Fruit fly (Drosophila melanogaster) whole organism, embryonic: ENCODE results near the gene CG31680.

Experiments
- CG10274 ChIP-seq: fragments of 200-800 bp; sonication (Bioruptor generic); optimal IDR thresholded peaks from 3 replicates; lab custom pipeline; 2017; ENCODE audit warnings: missing biosample characterization, mild to moderate bottlenecking, missing genetic modification characterization
- CG10431 ChIP-seq: fragments of 200-800 bp; sonication (Bioruptor generic); optimal IDR thresholded peaks from 3 replicates; lab custom pipeline; 2018; ENCODE audit warnings: missing biosample characterization, mild to moderate bottlenecking, missing genetic modification characterization
- CG10543 ChIP-seq: fragments of 200-800 bp; sonication (Bioruptor generic); optimal IDR thresholded peaks from 3 replicates; lab custom pipeline; 2017; ENCODE audit warnings: missing biosample characterization, mild to moderate bottlenecking, missing genetic modification characterization, moderate library complexity
- CG10565 ChIP-seq: fragments of 200-800 bp; sonication (Bioruptor generic); optimal IDR thresholded peaks from 3 replicates; lab custom pipeline; 2016; ENCODE audit warnings: missing biosample characterization, mild to moderate bottlenecking, missing genetic modification characterization
- CG13296 ChIP-seq: fragments of 200-800 bp; sonication (Bioruptor generic); optimal IDR thresholded peaks from 3 replicates; lab custom pipeline; 2018; ENCODE audit warnings: missing biosample characterization, mild to moderate bottlenecking, missing genetic modification characterization
- CG15479 ChIP-seq: fragments of 200-800 bp; sonication (Bioruptor generic); optimal IDR thresholded peaks from 3 replicates; lab custom pipeline; 2019; ENCODE audit warnings: missing biosample characterization, mild to moderate bottlenecking, missing genetic modification characterization, moderate library complexity
- CG15514 ChIP-seq: fragments of 200-800 bp; sonication (Bioruptor generic); optimal IDR thresholded peaks from 3 replicates; lab custom pipeline; 2017; ENCODE audit warnings: missing biosample characterization, missing genetic modification characterization, mild to moderate bottlenecking, moderate library complexity, missing genetic modification reagents
- CG1603 ChIP-seq: fragments of 200-800 bp; sonication (Bioruptor generic); optimal IDR thresholded peaks from 2 replicates; lab custom pipeline; 2019; ENCODE audit warnings: missing biosample characterization, mild to moderate bottlenecking, missing genetic modification characterization, moderate library complexity
- CG17361 ChIP-seq: fragments of 200-800 bp; sonication (Bioruptor generic); IDR thresholded peaks from 3 replicates; pipeline ENCODE4 v1.3.6; 2022; ENCODE audit warnings: missing biosample characterization, missing genetic modification characterization
- CG2875 ChIP-seq: fragments of 200-800 bp; sonication (Bioruptor generic); optimal IDR thresholded peaks from 2 replicates; lab custom pipeline; 2017; ENCODE audit warnings: missing biosample characterization, mild to moderate bottlenecking, missing genetic modification characterization, missing genetic modification reagents
- CG3407 ChIP-seq: fragments of 200-800 bp; sonication (Bioruptor generic); optimal IDR thresholded peaks from 2 replicates; lab custom pipeline; 2018; ENCODE audit warnings: missing biosample characterization, mild to moderate bottlenecking, missing genetic modification characterization
- CG3847 ChIP-seq: fragments of 200-800 bp; sonication (Bioruptor generic); IDR thresholded peaks from 2 replicates; pipeline ENCODE4 v1.3.6; 2022; ENCODE audit warnings: missing biosample characterization, missing genetic modification characterization
- CG3995 ChIP-seq: fragments of 200-800 bp; sonication (Bioruptor generic); optimal IDR thresholded peaks from 3 replicates; lab custom pipeline; 2016; ENCODE audit warnings: missing biosample characterization, missing genetic modification characterization
- CG4820 ChIP-seq: fragments of 200-800 bp; sonication (Bioruptor generic); optimal IDR thresholded peaks from 3 replicates; lab custom pipeline; 2016; ENCODE audit warnings: missing biosample characterization, missing genetic modification characterization
- CG6689 ChIP-seq: fragments of 200-800 bp; sonication (Bioruptor generic); IDR thresholded peaks from 2 replicates; pipeline ENCODE4 v1.3.6; 2022; ENCODE audit warnings: missing biosample characterization, missing genetic modification characterization
- CG7745 ChIP-seq: fragments of 200-800 bp; sonication (Bioruptor generic); optimal IDR thresholded peaks from 2 replicates; lab custom pipeline; 2018; ENCODE audit warnings: missing biosample characterization, mild to moderate bottlenecking, missing genetic modification characterization, moderate library complexity
- CG7839 ChIP-seq: fragments of 200-800 bp; sonication (Bioruptor generic); optimal IDR thresholded peaks from 3 replicates; lab custom pipeline; 2018; ENCODE audit warnings: missing biosample characterization, mild to moderate bottlenecking, missing genetic modification characterization, moderate library complexity
- CG8478 ChIP-seq: fragments of >200 bp; optimal IDR thresholded peaks from 2 replicates; lab custom pipeline; 2018
- CG8944 ChIP-seq: fragments of 200-800 bp; sonication (Bioruptor generic); optimal IDR thresholded peaks from 3 replicates; lab custom pipeline; 2016; ENCODE audit warnings: missing biosample characterization, missing genetic modification characterization
- Dll ChIP-seq: fragments of 200-800 bp; sonication (Bioruptor generic); IDR thresholded peaks from 4 replicates; pipeline ENCODE4 v1.3.6; 2022; ENCODE audit warnings: missing biosample characterization, missing genetic modification characterization; ENCODE audit not compliant: partially characterized antibody
- Dp ChIP-seq: fragments of 200-800 bp; sonication (Bioruptor generic); optimal IDR thresholded peaks from 2 replicates; lab custom pipeline; 2018; ENCODE audit warnings: missing biosample characterization, mild to moderate bottlenecking, missing genetic modification characterization, moderate library complexity
- E2f1 ChIP-seq: fragments of 200-800 bp; sonication (Bioruptor generic); IDR thresholded peaks from 2 replicates; pipeline ENCODE4 v1.3.6; 2022; ENCODE audit warnings: missing biosample characterization, missing genetic modification characterization
- Ets65A ChIP-seq: fragments of 200-800 bp; sonication (Bioruptor generic); peaks from one replicate; lab custom pipeline; 2016; ENCODE audit warnings: missing biosample characterization, missing genetic modification characterization
- Hey ChIP-seq: fragments of 200-800 bp; sonication (Bioruptor generic); optimal IDR thresholded peaks from 3 replicates; lab custom pipeline; 2018; ENCODE audit warnings: missing biosample characterization, mild to moderate bottlenecking, missing genetic modification characterization
- Hsf ChIP-seq: fragments of 200-800 bp; sonication (Bioruptor generic); optimal IDR thresholded peaks from 3 replicates; lab custom pipeline; 2016; ENCODE audit warnings: missing biosample characterization, missing genetic modification characterization
- Meics ChIP-seq: fragments of 200-800 bp; sonication (Bioruptor generic); optimal IDR thresholded peaks from 2 replicates; lab custom pipeline; 2017; ENCODE audit warnings: missing biosample characterization, mild to moderate bottlenecking, missing genetic modification characterization
- Mrtf ChIP-seq: fragments of 200-800 bp; sonication (Bioruptor generic); IDR thresholded peaks from 3 replicates; pipeline ENCODE4 v1.3.6; 2022; ENCODE audit warnings: missing biosample characterization, missing genetic modification characterization
- Nf-YA ChIP-seq: fragments of 200-800 bp; sonication (Bioruptor generic); IDR thresholded peaks from 2 replicates; pipeline ENCODE4 v1.3.6; 2022; ENCODE audit warnings: missing biosample characterization, missing genetic modification characterization
- Nf-YB ChIP-seq: fragments of 200-800 bp; sonication (Bioruptor generic); optimal IDR thresholded peaks from 3 replicates; lab custom pipeline; 2019; ENCODE audit warnings: missing biosample characterization, mild to moderate bottlenecking, missing genetic modification characterization, moderate library complexity
- Side ChIP-seq: fragments of 200-800 bp; sonication (Bioruptor generic); optimal IDR thresholded peaks from 2 replicates; lab custom pipeline; 2016; ENCODE audit warnings: missing biosample characterization, missing genetic modification characterization
- Sox102F ChIP-seq: fragments of 200-800 bp; sonication (Bioruptor generic); optimal IDR thresholded peaks from 2 replicates; lab custom pipeline; 2018; ENCODE audit warnings: missing biosample characterization, mild to moderate bottlenecking, missing genetic modification characterization, moderate library complexity
- Ssrp ChIP-seq: fragments of 200-800 bp; sonication (Bioruptor generic); optimal IDR thresholded peaks from 2 replicates; lab custom pipeline; 2018; ENCODE audit warnings: missing biosample characterization, mild to moderate bottlenecking, missing genetic modification characterization, moderate library complexity
- Tbp ChIP-seq: fragments of >200 bp; optimal IDR thresholded peaks from 2 replicates; lab custom pipeline; 2018; ENCODE audit warnings: missing biosample characterization, missing genetic modification characterization
- Usf ChIP-seq: fragments of 200-800 bp; sonication (Bioruptor generic); optimal IDR thresholded peaks from 2 replicates; lab custom pipeline; 2017; ENCODE audit warnings: missing genotype, missing biosample characterization, missing genetic modification characterization
- btn ChIP-seq: fragments of 200-800 bp; sonication (Bioruptor generic); optimal IDR thresholded peaks from 2 replicates; lab custom pipeline; 2016; ENCODE audit warnings: missing biosample characterization, missing genetic modification characterization
- dan ChIP-seq: fragments of 200-800 bp; sonication (Bioruptor generic); IDR thresholded peaks from 2 replicates; pipeline ENCODE4 v1.3.6; 2022; ENCODE audit warnings: missing biosample characterization, missing genetic modification characterization
- danr ChIP-seq: fragments of 200-800 bp; sonication (Bioruptor generic); IDR thresholded peaks from 2 replicates; pipeline ENCODE4 v1.3.6; 2022; ENCODE audit warnings: missing biosample characterization, missing genetic modification characterization
- dmrt99B ChIP-seq: fragments of 200-800 bp; sonication (Bioruptor generic); optimal IDR thresholded peaks from 2 replicates; lab custom pipeline; 2018; ENCODE audit warnings: missing biosample characterization, mild to moderate bottlenecking, missing genetic modification characterization, moderate library complexity
- dysf ChIP-seq: fragments of 200-800 bp; sonication (Bioruptor generic); IDR thresholded peaks from 3 replicates; pipeline ENCODE4 v1.3.6; 2022; ENCODE audit warnings: missing biosample characterization, missing genetic modification characterization
- fd96Cb ChIP-seq: fragments of 200-800 bp; sonication (Bioruptor generic); optimal IDR thresholded peaks from 2 replicates; lab custom pipeline; 2018; ENCODE audit warnings: missing biosample characterization, mild to moderate bottlenecking, missing genetic modification characterization, moderate library complexity
- fru ChIP-seq: fragments of >200 bp; optimal IDR thresholded peaks from 2 replicates; lab custom pipeline; 2017
- grau ChIP-seq: fragments of 200-800 bp; optimal IDR thresholded peaks from 3 replicates; lab custom pipeline; 2019; ENCODE audit warnings: missing biosample characterization, mild to moderate bottlenecking, missing genetic modification characterization, moderate library complexity
- gro ChIP-seq: fragments of 200-800 bp; sonication (Bioruptor generic); optimal IDR thresholded peaks from 2 replicates; lab custom pipeline; 2016; ENCODE audit warnings: missing biosample characterization, missing genetic modification characterization
- lbe ChIP-seq: fragments of 200-800 bp; sonication (Bioruptor generic); optimal IDR thresholded peaks from 2 replicates; lab custom pipeline; 2016; ENCODE audit warnings: missing biosample characterization, mild to moderate bottlenecking, missing genetic modification characterization
- maf-S ChIP-seq: fragments of 200-800 bp; sonication (Bioruptor generic); optimal IDR thresholded peaks from 2 replicates; lab custom pipeline; 2016; ENCODE audit warnings: missing biosample characterization, missing genetic modification characterization
- odd ChIP-seq: fragments of 200-800 bp; sonication (Bioruptor generic); optimal IDR thresholded peaks from 2 replicates; lab custom pipeline; 2017; ENCODE audit warnings: missing biosample characterization, mild to moderate bottlenecking, missing genetic modification characterization
- p53 ChIP-seq: fragments of 200-800 bp; sonication (Bioruptor generic); optimal IDR thresholded peaks from 2 replicates; lab custom pipeline; 2016; ENCODE audit warnings: missing biosample characterization, missing genetic modification characterization
- run ChIP-seq: fragments of 200-800 bp; sonication (Bioruptor generic); optimal IDR thresholded peaks from 3 replicates; lab custom pipeline; 2018; ENCODE audit warnings: missing biosample characterization, mild to moderate bottlenecking, missing genetic modification characterization
- sna ChIP-seq: fragments of 200-800 bp; sonication (Bioruptor generic); IDR thresholded peaks from 2 replicates; pipeline ENCODE4 v1.3.6; 2022; ENCODE audit warnings: missing biosample characterization, missing genetic modification characterization; ENCODE audit not compliant: partially characterized antibody
- sr ChIP-seq: fragments of 200-800 bp; sonication (Bioruptor generic); IDR thresholded peaks from 3 replicates; pipeline ENCODE4 v1.3.6; 2022; ENCODE audit warnings: missing biosample characterization, missing genetic modification characterization
- tna ChIP-seq: fragments of 200-800 bp; sonication (Bioruptor generic); IDR thresholded peaks from 2 replicates; pipeline ENCODE4 v1.3.6; 2022; ENCODE audit warnings: missing biosample characterization, missing genetic modification characterization; ENCODE audit not compliant: partially characterized antibody
- yki ChIP-seq: fragments of >200 bp; optimal IDR thresholded peaks from 3 replicates; lab custom pipeline; 2018
- z ChIP-seq: fragments of 200-800 bp; sonication (Bioruptor generic); IDR thresholded peaks from 3 replicates; pipeline ENCODE4 v1.3.6; 2022; ENCODE audit warnings: missing biosample characterization, missing genetic modification characterization

Gene CG31680

dm6 chr2L:20675875-20676274 is 36.0 kb downstream of the CG31680 start, which contains the start of the genes CG31678 and IKKepsilon (continued):
- TF ChIP-seq dan (GFP tag; lab: Robert Waterston, UW) (no peak), Nf-YB (GFP tag; lab: Kevin White, UChicago) (no peak), Ssrp (tag; lab: Kevin White, UChicago) (no peak), Nf-YA (GFP tag; lab: Robert Waterston, UW) (no peak), danr (GFP tag; lab: Robert Waterston, UW) (no peak), CG17361 (GFP tag; lab: Robert Waterston, UW) (no peak; the same call in 2 of the 3 replicates), tna (GFP tag; lab: Robert Waterston, UW) (peak; percentile 94), Usf (GFP tag; lab: Kevin White, UChicago) (no peak), CG10543 (GFP tag; lab: Kevin White, UChicago) (no peak), odd (GFP tag; lab: Kevin White, UChicago) (no peak), CG6689 (GFP tag; lab: Robert Waterston, UW) (no peak), yki (lab: Kevin White, UChicago) (no peak), btn (GFP tag; lab: Kevin White, UChicago) (no peak), CG10431 (GFP tag; lab: Kevin White, UChicago) (no peak), Tbp (GFP tag; lab: Kevin White, UChicago) (no peak), Dp (peak; percentile 29), CG10565 (GFP tag; lab: Kevin White, UChicago) (no peak), CG7745 (no peak), Sox102F (GFP tag; lab: Kevin White, UChicago) (peak; percentile 47), Hsf (GFP tag; lab: Kevin White, UChicago) (peak; percentile 3), CG13296 (GFP tag; lab: Kevin White, UChicago) (no peak), z (GFP tag; lab: Robert Waterston, UW) (no peak), Side (GFP tag; lab: Kevin White, UChicago) (no peak), sr (GFP tag; lab: Robert Waterston, UW) (no peak), CG3995 (GFP tag; lab: Kevin White, UChicago) (peak; percentile 99), Meics (GFP tag; lab: Kevin White, UChicago) (no peak), CG3847 (GFP tag; lab: Robert Waterston, UW) (peak; percentile 39; the same call in 1 of the 2 replicates), fd96Cb (tag; lab: Kevin White, UChicago) (no peak), CG4820 (no peak), CG7839 (tag; lab: Kevin White, UChicago) (peak; percentile 37), Mrtf (no peak), maf-S (no peak), sna (GFP tag; lab: Robert Waterston, UW) (peak; percentile 90), run (tag; lab: Kevin White, UChicago) (no peak), CG3407 (GFP tag; lab: Kevin White, UChicago) (no peak), CG15479 (GFP tag; lab: Kevin White, UChicago) (no peak), dmrt99B (tag; lab: Kevin White, UChicago) (no peak), CG15514 (GFP tag; lab: Kevin White, UChicago) (peak; percentile 58), p53 (GFP tag; lab: Kevin White, UChicago) (no peak), lbe (GFP tag; lab: Kevin White, UChicago) (peak; percentile 40), Dll (GFP tag; lab: Robert Waterston, UW) (peak; percentile 91), CG10274 (no peak), grau (tag; lab: Kevin White, UChicago) (peak; percentile 58), Ets65A (GFP tag; lab: Kevin White, UChicago) (peak; percentile 59), CG2875 (GFP tag; lab: Kevin White, UChicago) (no peak), CG1603 (tag; lab: Kevin White, UChicago) (peak; percentile 64), CG8944 (GFP tag; lab: Kevin White, UChicago) (no peak), dysf (no peak), E2f1 (GFP tag; lab: Robert Waterston, UW) (no peak), CG8478 (no peak), gro (GFP tag; lab: Kevin White, UChicago) (no peak), Hey (tag; lab: Kevin White, UChicago) (no peak), fru (no peak)
